Fruit fly (Drosophila melanogaster) whole organism, embryonic: ENCODE results near the gene Srrm234.

Experiments used
- Awh ChIP-seq: fragments of 200-800 bp; sonication (Bioruptor generic); IDR thresholded peaks from 2 replicates; pipeline ENCODE4, ENCODE4 v1.3.6; 2022; ENCODE audit warnings: missing biosample characterization, missing genetic modification characterization
- Bgb ChIP-seq: fragments of 200-800 bp; sonication (Bioruptor generic); IDR thresholded peaks from 2 replicates; pipeline ENCODE4 v1.3.6; 2022; ENCODE audit warnings: missing biosample characterization, missing genetic modification characterization; ENCODE audit not compliant: partially characterized antibody
- CG11398 ChIP-seq: fragments of 200-800 bp; sonication (Bioruptor generic); optimal IDR thresholded peaks from 2 replicates; lab custom pipeline; 2016; ENCODE audit warnings: missing biosample characterization, missing genetic modification characterization
- CG12659 ChIP-seq: fragments of 200-800 bp; sonication (Bioruptor generic); optimal IDR thresholded peaks from 3 replicates; lab custom pipeline; 2017; ENCODE audit warnings: mild to moderate bottlenecking, missing biosample characterization, missing genetic modification reagents, missing genetic modification characterization
- CG12942 ChIP-seq: fragments of 200-800 bp; sonication (Bioruptor generic); optimal IDR thresholded peaks from 3 replicates; lab custom pipeline; 2016; ENCODE audit warnings: missing biosample characterization, missing genetic modification characterization
- CG13424 ChIP-seq: fragments of 200-800 bp; sonication (Bioruptor generic); optimal IDR thresholded peaks from 2 replicates; lab custom pipeline; 2019; ENCODE audit warnings: missing biosample characterization, mild to moderate bottlenecking, missing genetic modification characterization, moderate library complexity
- CG14014 ChIP-seq: fragments of 200-800 bp; sonication (Bioruptor generic); IDR thresholded peaks from 2 replicates; pipeline ENCODE4 v1.3.6; 2022; ENCODE audit warnings: missing biosample characterization, missing genetic modification characterization
- CG15269 ChIP-seq: fragments of 200-800 bp; sonication (Bioruptor generic); optimal IDR thresholded peaks from 2 replicates; lab custom pipeline; 2018; ENCODE audit warnings: missing biosample characterization, mild to moderate bottlenecking, missing genetic modification characterization, moderate library complexity
- CG16779 ChIP-seq: fragments of 200-800 bp; sonication (Bioruptor generic); IDR thresholded peaks from 2 replicates; pipeline ENCODE4 v1.3.6; 2022; ENCODE audit warnings: missing biosample characterization, missing genetic modification characterization
- CG16813 ChIP-seq: fragments of 200-800 bp; sonication (Bioruptor generic); IDR thresholded peaks from 3 replicates; pipeline ENCODE4 v1.3.6; 2022; ENCODE audit warnings: missing biosample characterization, missing genetic modification characterization; ENCODE audit not compliant: partially characterized antibody
- CG17328 ChIP-seq: fragments of 200-800 bp; sonication (Bioruptor generic); IDR thresholded peaks from 2 replicates; pipeline ENCODE4 v1.3.6; 2022; ENCODE audit warnings: missing biosample characterization, missing genetic modification characterization
- CG17359 ChIP-seq: fragments of 200-800 bp; sonication (Bioruptor generic); optimal IDR thresholded peaks from 3 replicates; lab custom pipeline; 2018; ENCODE audit warnings: missing biosample characterization, mild to moderate bottlenecking, missing genetic modification characterization, moderate library complexity
- CG2120 ChIP-seq: fragments of 200-800 bp; sonication (Bioruptor generic); optimal IDR thresholded peaks from 3 replicates; lab custom pipeline; 2016; ENCODE audit warnings: missing biosample characterization, missing genetic modification characterization
- CG5953 ChIP-seq: fragments of 200-800 bp; sonication (Bioruptor generic); IDR thresholded peaks from 2 replicates; pipeline ENCODE4 v1.3.6; 2022; ENCODE audit warnings: missing biosample characterization, missing genetic modification characterization
- CG7786 ChIP-seq: fragments of 200-800 bp; sonication (Bioruptor generic); optimal IDR thresholded peaks from 2 replicates; lab custom pipeline; 2016; ENCODE audit warnings: missing biosample characterization, missing genetic modification characterization
- CG7839 ChIP-seq: fragments of 200-800 bp; sonication (Bioruptor generic); optimal IDR thresholded peaks from 3 replicates; lab custom pipeline; 2018; ENCODE audit warnings: missing biosample characterization, mild to moderate bottlenecking, missing genetic modification characterization, moderate library complexity
- CG9797 ChIP-seq: fragments of 200-800 bp; sonication (Bioruptor generic); optimal IDR thresholded peaks from 3 replicates; lab custom pipeline; 2018; ENCODE audit warnings: missing biosample characterization, mild to moderate bottlenecking, missing genetic modification characterization
- Deaf1 ChIP-seq: fragments of 200-800 bp; optimal IDR thresholded peaks from 3 replicates; lab custom pipeline; 2019; ENCODE audit warnings: missing biosample characterization, mild to moderate bottlenecking, missing genetic modification characterization, moderate library complexity
- Dp ChIP-seq: fragments of 200-800 bp; sonication (Bioruptor generic); optimal IDR thresholded peaks from 2 replicates; lab custom pipeline; 2018; ENCODE audit warnings: missing biosample characterization, mild to moderate bottlenecking, missing genetic modification characterization, moderate library complexity
- E2f2 ChIP-seq: fragments of 200-800 bp; sonication (Bioruptor generic); IDR thresholded peaks from 2 replicates; pipeline ENCODE4 v1.3.6; 2022; ENCODE audit warnings: missing biosample characterization, missing genetic modification characterization
- H2.0 ChIP-seq: fragments of 200-800 bp; sonication (Bioruptor generic); IDR thresholded peaks from 2 replicates; pipeline ENCODE4 v1.3.6; 2022; ENCODE audit warnings: missing biosample characterization, missing genetic modification characterization
- HLH3B ChIP-seq: fragments of 200-800 bp; sonication (Bioruptor generic); IDR thresholded peaks from 2 replicates; pipeline ENCODE4 v1.3.6; 2022; ENCODE audit warnings: missing biosample characterization, missing genetic modification characterization
- NK7.1 ChIP-seq: fragments of 200-800 bp; sonication (Bioruptor generic); optimal IDR thresholded peaks from 3 replicates; lab custom pipeline; 2016; ENCODE audit warnings: missing biosample characterization, missing genetic modification characterization
- Scr ChIP-seq: fragments of 200-800 bp; sonication (Bioruptor generic); IDR thresholded peaks from 2 replicates; pipeline ENCODE4 v1.3.6; 2022; ENCODE audit warnings: missing biosample characterization, missing genetic modification characterization; ENCODE audit not compliant: partially characterized antibody
- Sox102F ChIP-seq: fragments of 200-800 bp; sonication (Bioruptor generic); optimal IDR thresholded peaks from 2 replicates; lab custom pipeline; 2018; ENCODE audit warnings: missing biosample characterization, mild to moderate bottlenecking, missing genetic modification characterization, moderate library complexity
- abd-A ChIP-seq: fragments of 200-800 bp; sonication (Bioruptor generic); optimal IDR thresholded peaks from 3 replicates; lab custom pipeline; 2019; ENCODE audit warnings: missing biosample characterization, mild to moderate bottlenecking, missing genetic modification characterization, moderate library complexity
- amos ChIP-seq: fragments of 200-800 bp; sonication (Bioruptor generic); IDR thresholded peaks from 2 replicates; pipeline ENCODE4 v1.3.6; 2022; ENCODE audit warnings: missing biosample characterization, missing genetic modification characterization; ENCODE audit not compliant: partially characterized antibody
- aop ChIP-seq: fragments of 200-800 bp; sonication (Bioruptor generic); IDR thresholded peaks from 2 replicates; pipeline ENCODE4 v1.3.6; 2022; ENCODE audit warnings: missing biosample characterization, missing genetic modification characterization
- ase ChIP-seq: fragments of 200-800 bp; sonication (Bioruptor generic); IDR thresholded peaks from 3 replicates; pipeline ENCODE4 v1.3.6; 2022; ENCODE audit warnings: missing biosample characterization, missing genetic modification characterization
- crp ChIP-seq, 2 experiments: fragments of 200-800 bp; sonication (Bioruptor generic); optimal IDR thresholded peaks; 2 replicates in 1 of 2; 3 replicates in 1 of 2; lab custom pipeline; 2017; ENCODE audit warnings: missing biosample characterization in 2 of 2, missing genetic modification characterization in 2 of 2, mild to moderate bottlenecking in 1 of 2, moderate library complexity in 1 of 2
- dan ChIP-seq: fragments of 200-800 bp; sonication (Bioruptor generic); IDR thresholded peaks from 2 replicates; pipeline ENCODE4 v1.3.6; 2022; ENCODE audit warnings: missing biosample characterization, missing genetic modification characterization
- ewg ChIP-seq: fragments of 200-800 bp; sonication (Bioruptor generic); optimal IDR thresholded peaks from 3 replicates; lab custom pipeline; 2017; ENCODE audit warnings: mild to moderate bottlenecking, missing biosample characterization, missing genetic modification reagents, missing genetic modification characterization
- exex ChIP-seq: fragments of 200-800 bp; sonication (Bioruptor generic); optimal IDR thresholded peaks from 4 replicates; lab custom pipeline; 2018; ENCODE audit warnings: missing biosample characterization, mild to moderate bottlenecking, missing genetic modification characterization, moderate library complexity
- fd96Cb ChIP-seq: fragments of 200-800 bp; sonication (Bioruptor generic); optimal IDR thresholded peaks from 2 replicates; lab custom pipeline; 2018; ENCODE audit warnings: missing biosample characterization, mild to moderate bottlenecking, missing genetic modification characterization, moderate library complexity
- gce ChIP-seq: fragments of 200-800 bp; sonication (Bioruptor generic); IDR thresholded peaks from 3 replicates; pipeline ENCODE4 v1.3.6; 2022; ENCODE audit warnings: missing biosample characterization, missing genetic modification characterization
- hbn ChIP-seq: fragments of 200-800 bp; sonication (Bioruptor generic); IDR thresholded peaks from 2 replicates; pipeline ENCODE4 v1.3.6; 2022; ENCODE audit warnings: missing biosample characterization, missing genetic modification characterization; ENCODE audit not compliant: partially characterized antibody
- insv ChIP-seq, 2 experiments: fragments of 200-800 bp; sonication (Bioruptor generic); optimal IDR thresholded peaks; 3 replicates each; lab custom pipeline; 2016 to 2018; ENCODE audit warnings: missing biosample characterization in 2 of 2, missing genetic modification characterization in 2 of 2
- ken ChIP-seq: fragments of 200-800 bp; sonication (Bioruptor generic); IDR thresholded peaks from 3 replicates; pipeline ENCODE4 v1.3.6; 2022; ENCODE audit warnings: missing biosample characterization, missing genetic modification characterization
- lmd ChIP-seq: fragments of 200-800 bp; sonication (Bioruptor generic); IDR thresholded peaks from 2 replicates; pipeline ENCODE4 v1.3.6; 2022; ENCODE audit warnings: missing biosample characterization, missing genetic modification characterization
- nom ChIP-seq: fragments of 200-800 bp; sonication (Bioruptor generic); optimal IDR thresholded peaks from 2 replicates; lab custom pipeline; 2017; ENCODE audit warnings: missing biosample characterization, missing genetic modification characterization, mild to moderate bottlenecking, moderate library complexity, missing genetic modification reagents
- pho ChIP-seq: fragments of 200-800 bp; sonication (Bioruptor generic); optimal IDR thresholded peaks from 2 replicates; lab custom pipeline; 2016; ENCODE audit warnings: missing biosample characterization, missing genetic modification characterization
- ro ChIP-seq: fragments of 200-800 bp; sonication (Bioruptor generic); IDR thresholded peaks from 2 replicates; pipeline ENCODE4 v1.3.6; 2022; ENCODE audit warnings: missing biosample characterization, missing genetic modification characterization
- sens ChIP-seq: fragments of 200-800 bp; sonication (Bioruptor generic); peaks from one replicate; lab custom pipeline; 2016; ENCODE audit warnings: missing biosample characterization, missing genetic modification characterization
- seq ChIP-seq: fragments of 200-800 bp; sonication (Bioruptor generic); IDR thresholded peaks from 2 replicates; pipeline ENCODE4 v1.3.6; 2022; ENCODE audit warnings: missing biosample characterization, missing genetic modification characterization
- sisA ChIP-seq: fragments of 200-800 bp; sonication (Bioruptor generic); IDR thresholded peaks from 2 replicates; pipeline ENCODE4 v1.3.6; 2022; ENCODE audit warnings: missing biosample characterization, missing genetic modification characterization
- so ChIP-seq: fragments of 200-800 bp; sonication (Bioruptor generic); IDR thresholded peaks from 3 replicates; pipeline ENCODE4 v1.3.6; 2022; ENCODE audit warnings: missing biosample characterization, missing genetic modification characterization
- ttk ChIP-seq: fragments of 200-800 bp; sonication (Bioruptor generic); IDR thresholded peaks from 2 replicates; pipeline ENCODE4 v2.1.2; 2022; ENCODE audit warnings: missing biosample characterization, missing genetic modification characterization
- tup ChIP-seq: fragments of 200-800 bp; sonication (Bioruptor generic); optimal IDR thresholded peaks from 2 replicates; lab custom pipeline; 2016; ENCODE audit warnings: missing biosample characterization, mild to moderate bottlenecking, missing genetic modification characterization, moderate library complexity
- unc-4 ChIP-seq: fragments of 200-800 bp; sonication (Bioruptor generic); IDR thresholded peaks from 2 replicates; pipeline ENCODE4 v1.3.6; 2022; ENCODE audit warnings: missing biosample characterization, missing genetic modification characterization; ENCODE audit not compliant: partially characterized antibody

Srrm234 gene

dm6 chr3L:1629064-1629777, 35.6 kb downstream of the Srrm234 start, which contains the start of gene GC (continued):
- TF ChIP-seq gce (GFP tag; lab: Robert Waterston, UW) (no peak), ken (0 out of 3 replicates have a peak, but pooled peaks have one; percentile 22), insv (GFP tag; optimal IDR thresholded peaks at IDR 0.05; lab: Kevin White, UChicago) (no peak), seq (GFP tag; lab: Robert Waterston, UW) (no peak), nom (GFP tag; lab: Kevin White, UChicago) (no peak), CG11398 (GFP tag; lab: Kevin White, UChicago) (no peak), E2f2 (GFP tag; lab: Robert Waterston, UW) (peak; percentile 27; the same call in 1 of the 2 replicates), CG7839 (tag; lab: Kevin White, UChicago) (no peak), Dp (GFP tag; lab: Kevin White, UChicago) (no peak), NK7.1 (no peak), CG13424 (tag; lab: Kevin White, UChicago) (no peak), CG17359 (tag; lab: Kevin White, UChicago) (no peak), CG16779 (peak; percentile 37; the same call in 1 of the 2 replicates), sens (no peak), aop (no peak), amos (GFP tag; lab: Robert Waterston, UW) (no peak), ro (GFP tag; lab: Robert Waterston, UW) (no peak), pho (peak; percentile 16), CG16813 (GFP tag; lab: Robert Waterston, UW) (no peak), CG9797 (GFP tag; lab: Kevin White, UChicago) (no peak), HLH3B (GFP tag; lab: Robert Waterston, UW) (peak; percentile 34; the same call in 1 of the 2 replicates), fd96Cb (tag; lab: Kevin White, UChicago) (no peak), Bgb (GFP tag; lab: Robert Waterston, UW) (peak; percentile 37; the same call in 1 of the 2 replicates), dan (GFP tag; lab: Robert Waterston, UW) (no peak), ewg (peak; percentile 89), Awh (GFP tag; lab: Robert Waterston, UW) (no peak), CG12942 (GFP tag; lab: Kevin White, UChicago) (no peak), CG17328 (GFP tag; lab: Robert Waterston, UW) (no peak), abd-A (tag; lab: Kevin White, UChicago) (no peak), ttk (GFP tag; lab: Robert Waterston, UW) (no peak), CG7786 (peak; percentile 16), sisA (GFP tag; lab: Robert Waterston, UW) (peak; percentile 30; the same call in 1 of the 2 replicates), Deaf1 (tag; lab: Kevin White, UChicago) (peak; percentile 40), hbn (no peak), exex (tag; lab: Kevin White, UChicago) (no peak), CG15269 (tag; lab: Kevin White, UChicago) (no peak), Scr (GFP tag; lab: Robert Waterston, UW) (no peak), crp (GFP tag; optimal IDR thresholded peaks at IDR 0.05; lab: Kevin White, UChicago) (no peak), CG12659 (peak; percentile 17), Sox102F (GFP tag; lab: Kevin White, UChicago) (peak; percentile 26), CG2120 (GFP tag; lab: Kevin White, UChicago) (peak; percentile 69), CG14014 (0 out of 2 replicates have a peak, but pooled peaks have one; percentile 13), CG5953 (GFP tag; lab: Robert Waterston, UW) (0 out of 2 replicates have a peak, but pooled peaks have one; percentile 5), tup (GFP tag; lab: Kevin White, UChicago) (no peak), ase (GFP tag; lab: Robert Waterston, UW) (no peak), so (GFP tag; lab: Robert Waterston, UW) (no peak), lmd (GFP tag; lab: Robert Waterston, UW) (no peak), H2.0 (GFP tag; lab: Robert Waterston, UW) (no peak), unc-4 (no peak)
